Worm (Caenorhabditis elegans): Measurements from ENCODE around the gene K02C4.5.

K02C4.5 gene

ce11 chrII:8127794-8128193 is 49.6 kb downstream of the K02C4.5 start:
- no peak for TF ChIP-seq ces-1 (GFP tag; optimal IDR thresholded peaks at IDR 0.05)
- TF ChIP-seq efl-1 (optimal IDR thresholded peaks at IDR 0.05) = no peak
- TF ChIP-seq efl-1 (GFP tag; optimal IDR thresholded peaks at IDR 0.05 in 1 of 2) = peak in 1 of 2 experiments; percentile 74

DNA sequence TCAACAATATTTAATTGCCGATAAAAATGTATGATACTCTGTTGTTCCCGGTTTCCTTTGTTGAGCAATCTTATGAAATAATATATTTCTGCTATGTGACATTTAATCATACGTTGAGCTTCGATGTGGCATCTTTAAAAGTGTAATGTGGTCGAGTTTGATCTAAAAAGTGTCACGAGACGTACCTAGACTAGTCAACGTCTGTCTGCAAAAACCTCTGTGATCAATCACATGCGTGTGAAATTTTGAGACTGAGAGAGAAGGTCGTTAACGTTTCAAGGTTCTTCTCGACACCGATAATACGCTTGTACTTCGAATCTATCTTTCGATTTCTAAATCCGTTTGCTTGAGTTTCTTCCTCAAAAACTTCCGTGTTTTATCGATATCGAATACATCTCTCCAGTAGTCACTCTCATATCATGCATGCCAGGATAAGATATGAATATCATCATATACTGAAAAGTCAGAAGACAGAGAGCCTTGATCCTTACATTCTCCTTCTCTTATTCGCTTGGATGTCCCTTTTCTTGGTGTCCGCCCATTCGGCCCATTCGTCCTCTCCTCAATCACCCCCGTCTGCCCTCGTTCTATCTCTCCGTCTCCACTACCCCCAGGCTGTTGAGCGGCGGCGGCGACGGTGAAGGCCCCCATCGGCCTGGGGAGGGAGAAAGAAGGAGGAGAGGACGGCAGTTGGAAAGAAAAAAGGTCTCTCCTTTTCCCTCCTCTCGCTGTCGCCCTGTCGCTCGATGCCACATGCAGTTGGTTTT is 50.2 kb downstream of the K02C4.5 start:
- no peak; the same call in 1 of the 2 replicates for TF ChIP-seq ceh-88 (GFP tag; IDR thresholded peaks at IDR 0.05)
- peak; percentile 57 for TF ChIP-seq ztf-4 (tag; optimal IDR thresholded peaks at IDR 0.05)
- peak; percentile 93 for TF ChIP-seq nhr-71 (tag; optimal IDR thresholded peaks at IDR 0.05)
- TF ChIP-seq skn-1 (tag; optimal IDR thresholded peaks at IDR 0.05) = peak; percentile 43
- TF ChIP-seq unc-130 (tag; optimal IDR thresholded peaks at IDR 0.05) = peak; percentile 90
- TF ChIP-seq sox-4 (tag; optimal IDR thresholded peaks at IDR 0.05) = no peak
- TF ChIP-seq ceh-90 (tag; optimal IDR thresholded peaks at IDR 0.05) = peak; percentile 30
- no peak for TF ChIP-seq sup-37 (GFP tag; optimal IDR thresholded peaks at IDR 0.05)
- peak; percentile 78 for TF ChIP-seq rnt-1 (tag; optimal IDR thresholded peaks at IDR 0.05)
- TF ChIP-seq nhr-85 (tag) = peak; percentile 92
- no peak for TF ChIP-seq fkh-10 (GFP tag; optimal IDR thresholded peaks at IDR 0.05)
- no peak for TF ChIP-seq hlh-4 (tag; optimal IDR thresholded peaks at IDR 0.05)
- TF ChIP-seq lin-35 (GFP tag; optimal IDR thresholded peaks at IDR 0.05) = peak; percentile 19 to 75
- TF ChIP-seq hpl-2 (GFP tag; optimal IDR thresholded peaks at IDR 0.05) = no peak
- TF ChIP-seq vab-15 (tag; optimal IDR thresholded peaks at IDR 0.05) = no peak
- peak; percentile 92 for TF ChIP-seq nhr-20 (tag; optimal IDR thresholded peaks at IDR 0.05)
- TF ChIP-seq zip-4 (GFP tag; optimal IDR thresholded peaks at IDR 0.05) = no peak
- no peak for TF ChIP-seq unc-98 (GFP tag; IDR thresholded peaks at IDR 0.05)
- TF ChIP-seq isw-1 (GFP tag; IDR thresholded peaks at IDR 0.05) = no peak
- no peak for TF ChIP-seq jun-1 (tag; optimal IDR thresholded peaks at IDR 0.05)
- TF ChIP-seq nhr-90 (tag; optimal IDR thresholded peaks at IDR 0.05; ENCODE audit: poor library complexity) = peak; percentile 41
- TF ChIP-seq nhr-11 (tag; optimal IDR thresholded peaks at IDR 0.05) = peak; percentile 30
- TF ChIP-seq tlp-1 (tag; optimal IDR thresholded peaks at IDR 0.05) = no peak
- TF ChIP-seq dpl-1 (GFP tag; optimal IDR thresholded peaks at IDR 0.05) = peak; percentile 0 to 53 (median 17)
- TF ChIP-seq nhr-237 (tag; optimal IDR thresholded peaks at IDR 0.05) = no peak
- TF ChIP-seq mep-1 (tag; optimal IDR thresholded peaks at IDR 0.05) = peak; percentile 21
- TF ChIP-seq fos-1 (tag; optimal IDR thresholded peaks at IDR 0.05) = no peak
- TF ChIP-seq pax-3 (tag; optimal IDR thresholded peaks at IDR 0.05) = peak; percentile 14
- TF ChIP-seq dsc-1 (tag; optimal IDR thresholded peaks at IDR 0.05) = peak; percentile 15
- no peak for TF ChIP-seq egl-27 (tag; optimal IDR thresholded peaks at IDR 0.05)
- peak; percentile 17 for TF ChIP-seq elt-2 (tag; optimal IDR thresholded peaks at IDR 0.05)
- peak; percentile 82 for TF ChIP-seq lin-14 (GFP tag; optimal IDR thresholded peaks at IDR 0.05)
- no peak for TF ChIP-seq unc-62 (GFP tag; optimal IDR thresholded peaks at IDR 0.05)
- TF ChIP-seq C16A3.4 (tag; optimal IDR thresholded peaks at IDR 0.05) = peak; percentile 29
- peak; percentile 33 for TF ChIP-seq lir-3 (tag; optimal IDR thresholded peaks at IDR 0.05; ENCODE audit: poor library complexity)
- no peak for TF ChIP-seq fkh-4 (tag; optimal IDR thresholded peaks at IDR 0.05; ENCODE audit: borderline replicate concordance)
- peak; percentile 3 for TF ChIP-seq unc-86 (tag; optimal IDR thresholded peaks at IDR 0.05)
- TF ChIP-seq snu-23 (GFP tag; optimal IDR thresholded peaks at IDR 0.05) = peak; percentile 87
- peak; percentile 72 for TF ChIP-seq xbp-1 (tag; optimal IDR thresholded peaks at IDR 0.05)
- TF ChIP-seq nhr-76 (tag; optimal IDR thresholded peaks at IDR 0.05) = no peak
- no peak for TF ChIP-seq sptf-1 (tag; optimal IDR thresholded peaks at IDR 0.05)
- TF ChIP-seq pqm-1 (tag; optimal IDR thresholded peaks at IDR 0.05) = no peak
- TF ChIP-seq C34B4.2 (tag; optimal IDR thresholded peaks at IDR 0.05) = no peak
- TF ChIP-seq ceh-63 (GFP tag; optimal IDR thresholded peaks at IDR 0.05) = no peak
- no peak for TF ChIP-seq snpc-4 (tag; optimal IDR thresholded peaks at IDR 0.05)
- no peak for TF ChIP-seq hlh-17 (GFP tag; optimal IDR thresholded peaks at IDR 0.05; ENCODE audit: borderline replicate concordance)
- TF ChIP-seq ama-1 (optimal IDR thresholded peaks at IDR 0.05) = no peak
- TF ChIP-seq mab-9 (GFP tag; IDR thresholded peaks at IDR 0.05) = no peak
